Fruit fly (Drosophila melanogaster): ENCODE measurements around the gene Atg8b.
A peak's percentile ranks its signal among the peaks of the same experiment; 100 is the strongest.

Atg8b gene

dm6 chr3R:17703024-17703690, 21.7 kb downstream of the Atg8b start (continued):
- peak; percentile 26 for TF ChIP-seq Eip93F (GFP tag; optimal IDR thresholded peaks at IDR 0.05)
- peak; percentile 87 for TF ChIP-seq CG9139 (GFP tag; optimal IDR thresholded peaks at IDR 0.05)
- TF ChIP-seq pdm3 (GFP tag; optimal IDR thresholded peaks at IDR 0.05): peak; percentile 97
- peak; percentile 94 for TF ChIP-seq CG8632 (GFP tag; optimal IDR thresholded peaks at IDR 0.05)
- TF ChIP-seq lz (GFP tag; optimal IDR thresholded peaks at IDR 0.05): peak; percentile 95
- TF ChIP-seq CG4318 (GFP tag; optimal IDR thresholded peaks at IDR 0.05): peak; percentile 94
- TF ChIP-seq CG6276 (GFP tag; optimal IDR thresholded peaks at IDR 0.05): peak; percentile 97
- TF ChIP-seq CG6792 (GFP tag; optimal IDR thresholded peaks at IDR 0.05): peak; percentile 95
- peak; percentile 22 for TF ChIP-seq CG6854 (GFP tag; optimal IDR thresholded peaks at IDR 0.05)
- TF ChIP-seq Eip75B (GFP tag; optimal IDR thresholded peaks at IDR 0.05): peak; percentile 97
- peak; percentile 98 for TF ChIP-seq CG3919 (GFP tag; optimal IDR thresholded peaks at IDR 0.05)
- TF ChIP-seq Hr38 (GFP tag; optimal IDR thresholded peaks at IDR 0.05): peak; percentile 40
- TF ChIP-seq dsx (GFP tag; optimal IDR thresholded peaks at IDR 0.05; ENCODE audit: poor library complexity, severe bottlenecking): peak; percentile 94
- TF ChIP-seq CG8319 (GFP tag; optimal IDR thresholded peaks at IDR 0.05): peak; percentile 93
- TF ChIP-seq CG16779 (tag; optimal IDR thresholded peaks at IDR 0.05): peak; percentile 89
- TF ChIP-seq fkh (GFP tag; optimal IDR thresholded peaks at IDR 0.05): no peak
- peak; percentile 98 for TF ChIP-seq CG32006 (GFP tag; optimal IDR thresholded peaks at IDR 0.05)
- peak; percentile 95 for TF ChIP-seq cyc (GFP tag; optimal IDR thresholded peaks at IDR 0.05)
- peak; percentile 96 for TF ChIP-seq CG10631 (GFP tag; optimal IDR thresholded peaks at IDR 0.05)
- peak; percentile 78 for TF ChIP-seq CG1621 (tag; optimal IDR thresholded peaks at IDR 0.05)
- peak; percentile 91 for TF ChIP-seq Ets21C (GFP tag; optimal IDR thresholded peaks at IDR 0.05)
- peak; percentile 78 for TF ChIP-seq Blimp-1 (GFP tag; optimal IDR thresholded peaks at IDR 0.05)
- TF ChIP-seq esn (GFP tag; optimal IDR thresholded peaks at IDR 0.05): peak; percentile 96
- TF ChIP-seq net (GFP tag; optimal IDR thresholded peaks at IDR 0.05): peak; percentile 97
- TF ChIP-seq CG34406 (GFP tag; optimal IDR thresholded peaks at IDR 0.05): peak; percentile 94
- peak; percentile 91 for TF ChIP-seq CG6163 (GFP tag; IDR thresholded peaks at IDR 0.05)
- peak; percentile 86 to 91 for TF ChIP-seq ss (GFP tag; optimal IDR thresholded peaks at IDR 0.05)
- peak; percentile 67 for TF ChIP-seq vri (GFP tag; optimal IDR thresholded peaks at IDR 0.05)
- peak; percentile 94 for TF ChIP-seq spab (GFP tag; optimal IDR thresholded peaks at IDR 0.05)
- TF ChIP-seq fd59A (GFP tag; optimal IDR thresholded peaks at IDR 0.05): peak; percentile 91
- TF ChIP-seq Sox102F (GFP tag; optimal IDR thresholded peaks at IDR 0.05): peak; percentile 93
- TF ChIP-seq CG11762 (GFP tag; optimal IDR thresholded peaks at IDR 0.05; ENCODE audit: insufficient read depth): peak; percentile 97
- TF ChIP-seq topi (GFP tag; optimal IDR thresholded peaks at IDR 0.05): peak; percentile 96
- peak; percentile 94 for TF ChIP-seq CG6808 (GFP tag; optimal IDR thresholded peaks at IDR 0.05)
- peak; percentile 79 for TF ChIP-seq fd85E (GFP tag; optimal IDR thresholded peaks at IDR 0.05)
- TF ChIP-seq Met (GFP tag; optimal IDR thresholded peaks at IDR 0.05): peak; percentile 96
- peak; percentile 97 for TF ChIP-seq CG15336 (GFP tag; IDR thresholded peaks at IDR 0.05)

- TF ChIP-seq CG15336 (GFP tag; IDR thresholded peaks at IDR 0.05): peak; percentile 47; the same call in 1 of the 2 replicates
- peak; percentile 59 for TF ChIP-seq net (GFP tag; optimal IDR thresholded peaks at IDR 0.05)
- peak; percentile 75 for TF ChIP-seq CG8632 (GFP tag; optimal IDR thresholded peaks at IDR 0.05)
- peak; percentile 84 for TF ChIP-seq Eip75B (GFP tag; optimal IDR thresholded peaks at IDR 0.05)
- peak; percentile 81 for TF ChIP-seq CG32006 (GFP tag; optimal IDR thresholded peaks at IDR 0.05)
- TF ChIP-seq CG10669 (GFP tag; optimal IDR thresholded peaks at IDR 0.05): peak; percentile 81
- peak; percentile 75 for TF ChIP-seq lz (GFP tag; optimal IDR thresholded peaks at IDR 0.05)
- peak; percentile 70 for TF ChIP-seq Sox102F (GFP tag; optimal IDR thresholded peaks at IDR 0.05)
- TF ChIP-seq salr (GFP tag; optimal IDR thresholded peaks at IDR 0.05): peak; percentile 68 to 69
- peak; percentile 74 for TF ChIP-seq achi (GFP tag; optimal IDR thresholded peaks at IDR 0.05)
- no peak for TF ChIP-seq CG6163 (GFP tag; IDR thresholded peaks at IDR 0.05)
- peak; percentile 53 for TF ChIP-seq CG7368 (GFP tag; optimal IDR thresholded peaks at IDR 0.05)
- TF ChIP-seq OdsH (GFP tag; optimal IDR thresholded peaks at IDR 0.05): peak; percentile 86
- TF ChIP-seq dac (GFP tag; optimal IDR thresholded peaks at IDR 0.05): no peak
- peak; percentile 49 for TF ChIP-seq CG3919 (GFP tag; optimal IDR thresholded peaks at IDR 0.05)
- no peak for TF ChIP-seq fkh (GFP tag; optimal IDR thresholded peaks at IDR 0.05)
- peak; percentile 73 for TF ChIP-seq Sox15 (GFP tag; optimal IDR thresholded peaks at IDR 0.05)
- peak; percentile 77 for TF ChIP-seq CG1621 (tag; optimal IDR thresholded peaks at IDR 0.05)
- TF ChIP-seq Eip78C (GFP tag): peak; percentile 95
- peak; percentile 69 for TF ChIP-seq CG6792 (GFP tag; optimal IDR thresholded peaks at IDR 0.05)
- peak; percentile 3 for TF ChIP-seq CG6276 (GFP tag; optimal IDR thresholded peaks at IDR 0.05)
- peak; percentile 34 for TF ChIP-seq CG4318 (GFP tag; optimal IDR thresholded peaks at IDR 0.05)
Measured at dm6 chr3R:17701971-17702845, 22.7 kb downstream of the Atg8b start.
